Worm (Caenorhabditis elegans) whole organism, early embryonic: ENCODE measurements around the gene Y53F4B.1.

ENCODE experiments used
- aly-1 ChIP-seq: sonication (generic microtip); optimal IDR thresholded peaks from 2 replicates; lab custom pipeline; 2016; ENCODE audit warnings: missing genetic modification characterization, missing compliant biosample characterization
- ama-1 ChIP-seq: fragments of 150-350 bp; optimal IDR thresholded peaks from 2 replicates; lab custom pipeline; 2014
- ceh-13 ChIP-seq: fragments of 200-800 bp; sonication (Bioruptor generic); optimal IDR thresholded peaks from 2 replicates; lab custom pipeline; 2018; ENCODE audit warnings: mild to moderate bottlenecking, missing genetic modification characterization, missing compliant biosample characterization
- flt-1 ChIP-seq: fragments of 200-800 bp; sonication (Bioruptor generic); IDR thresholded peaks from 2 replicates; pipeline ENCODE4 v1.3.6; 2022; ENCODE audit warnings: missing genetic modification characterization, missing compliant biosample characterization
- tbx-11 ChIP-seq: fragments of 200-800 bp; sonication (Bioruptor generic); IDR thresholded peaks from 2 replicates; pipeline ENCODE4 v1.3.6; 2022; ENCODE audit warnings: missing genetic modification characterization, missing compliant biosample characterization
- tbx-37 ChIP-seq: fragments of 200-800 bp; sonication (Bioruptor generic); conservative IDR thresholded peaks from 2 replicates; pipeline ENCODE4 v1.3.6; 2022; ENCODE audit warnings: missing genetic modification reagents, missing genetic modification characterization, missing compliant biosample characterization

DNA sequence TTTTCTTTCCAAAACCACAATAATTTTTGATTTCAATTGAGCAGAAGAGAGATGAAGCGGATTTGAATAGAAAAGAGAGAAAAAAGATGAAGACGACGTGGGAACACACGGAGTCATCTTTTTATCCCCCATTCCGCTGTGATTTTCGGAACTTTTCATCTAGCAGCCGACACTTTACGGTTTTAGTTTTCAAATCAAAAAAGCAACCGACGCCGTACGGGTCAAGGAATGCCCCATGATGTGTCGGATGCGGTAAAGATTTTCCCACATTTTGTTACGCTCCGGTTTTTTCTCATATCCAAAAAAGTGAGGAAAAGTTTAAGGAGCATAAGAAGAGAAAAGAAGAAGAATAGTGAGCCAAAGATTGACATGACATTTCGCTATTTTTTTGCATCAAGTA lies 12.5 kb downstream of the Y53F4B.1 start:
- TF ChIP-seq ama-1 (lab: Kevin White, UChicago) (no peak), flt-1 (GFP tag; lab: Robert Waterston, UW) (no peak), aly-1 (tag; lab: Kevin White, UChicago) (no peak), tbx-37 (no peak), ceh-13 (GFP tag; lab: Kevin White, UChicago) (no peak), tbx-11 (GFP tag; lab: Robert Waterston, UW) (no peak)
